Fruit fly (Drosophila melanogaster): ENCODE data around the gene CG14631.
A peak's percentile ranks its signal among the peaks of the same experiment; 100 is the strongest.

The CG14631 gene

dm6 chrX:1052684-1053389, 41.0 kb downstream of the CG14631 start:
- TF ChIP-seq bab1 (GFP tag; optimal IDR thresholded peaks at IDR 0.05) (no peak), CG33017 (tag; optimal IDR thresholded peaks at IDR 0.05) (peak; percentile 25), Clk (GFP tag; optimal IDR thresholded peaks at IDR 0.05) (no peak), CG7101 (tag; optimal IDR thresholded peaks at IDR 0.05) (peak; percentile 37), cnc (optimal IDR thresholded peaks at IDR 0.05) (no peak), kay (GFP tag; ENCODE audit: borderline replicate concordance) (no peak), pad (GFP tag; optimal IDR thresholded peaks at IDR 0.05) (no peak), CG12768 (GFP tag; optimal IDR thresholded peaks at IDR 0.05) (no peak), ovo (GFP tag; optimal IDR thresholded peaks at IDR 0.05) (no peak), Mnt (GFP tag; optimal IDR thresholded peaks at IDR 0.05) (no peak), CG1620 (GFP tag; optimal IDR thresholded peaks at IDR 0.05) (no peak), CG11617 (GFP tag; optimal IDR thresholded peaks at IDR 0.05) (peak; percentile 23), CG5204 (GFP tag; optimal IDR thresholded peaks at IDR 0.05) (no peak), Crg-1 (GFP tag; optimal IDR thresholded peaks at IDR 0.05) (no peak), CG14711 (tag; optimal IDR thresholded peaks at IDR 0.05) (peak; percentile 0), CG7045 (GFP tag; optimal IDR thresholded peaks at IDR 0.05) (no peak), cic (GFP tag; optimal IDR thresholded peaks at IDR 0.05) (no peak), Hr96 (GFP tag; optimal IDR thresholded peaks at IDR 0.05) (no peak), toe (GFP tag; optimal IDR thresholded peaks at IDR 0.05) (no peak), tj (GFP tag; optimal IDR thresholded peaks at IDR 0.05) (peak; percentile 13)

dm6 chrX:1056338-1056737, 44.5 kb downstream of the CG14631 start:
- TF ChIP-seq toe (GFP tag; optimal IDR thresholded peaks at IDR 0.05) (no peak), kay (GFP tag; ENCODE audit: borderline replicate concordance) (no peak), CG5204 (GFP tag; optimal IDR thresholded peaks at IDR 0.05) (no peak), tj (GFP tag; optimal IDR thresholded peaks at IDR 0.05) (peak; percentile 92), Crg-1 (GFP tag; optimal IDR thresholded peaks at IDR 0.05) (no peak), CG12768 (GFP tag; optimal IDR thresholded peaks at IDR 0.05) (no peak)
